Worm (Caenorhabditis elegans) whole organism, L4 larva: ENCODE results near the gene dpr-1.
A peak's percentile ranks its signal among the peaks of the same experiment; 100 is the strongest.

Experiments
- F10B5.3 ChIP-seq: sonication (generic microtip); optimal IDR thresholded peaks from 2 replicates; lab custom pipeline; 2016; ENCODE audit warnings: mild to moderate bottlenecking, missing genetic modification characterization, missing compliant biosample characterization
- F26F4.8 ChIP-seq: fragments of 200-800 bp; sonication (Bioruptor generic); conservative IDR thresholded peaks from 2 replicates; pipeline ENCODE4 v1.3.6; 2022; ENCODE audit warnings: missing genetic modification characterization, missing compliant biosample characterization
- F44E2.7 ChIP-seq: fragments of 200-800 bp; sonication (Bioruptor generic); IDR thresholded peaks from 2 replicates; pipeline ENCODE4 v2.1.2; 2022; ENCODE audit warnings: missing genetic modification characterization, missing compliant biosample characterization
- Y75B8A.6 ChIP-seq: fragments of 200-800 bp; sonication (Bioruptor generic); IDR thresholded peaks from 2 replicates; pipeline ENCODE4 v1.3.6; 2022; ENCODE audit warnings: missing genetic modification reagents, missing genetic modification characterization, missing compliant biosample characterization
- ZK546.5 ChIP-seq, 2 experiments: sonication (generic microtip); optimal IDR thresholded peaks; 2 replicates each; lab custom pipeline; 2017; ENCODE audit warnings: missing biosample characterization in 2 of 2, missing genetic modification characterization in 2 of 2
- aha-1 ChIP-seq: fragments of 150-350 bp; peaks from one replicate; lab custom pipeline; 2014; ENCODE audit warnings: missing biosample characterization, missing genetic modification characterization
- aly-2 ChIP-seq: sonication (generic microtip); optimal IDR thresholded peaks from 2 replicates; lab custom pipeline; 2018; ENCODE audit warnings: missing biosample characterization, missing genetic modification characterization
- ceh-20 ChIP-seq: fragments of 200-800 bp; sonication (Bioruptor generic); IDR thresholded peaks from 2 replicates; pipeline ENCODE4 v1.3.6; 2022; ENCODE audit warnings: missing genetic modification reagents, missing genetic modification characterization, missing compliant biosample characterization
- ceh-44 ChIP-seq: fragments of 200-800 bp; sonication (Bioruptor generic); IDR thresholded peaks from 2 replicates; pipeline ENCODE4 v1.3.6; 2022; ENCODE audit warnings: missing genetic modification reagents, missing genetic modification characterization, missing compliant biosample characterization
- daf-12 ChIP-seq: fragments of 150-350 bp; optimal IDR thresholded peaks from 2 replicates; lab custom pipeline; 2014; ENCODE audit warnings: missing biosample characterization, missing genetic modification reagents, missing genetic modification characterization
- daf-16 ChIP-seq, 3 experiments: sonication (generic microtip); optimal IDR thresholded peaks; 2 replicates each; lab custom pipeline; 2016 to 2017; ENCODE audit warnings: missing genetic modification characterization in 3 of 3, missing genetic modification reagents in 3 of 3, mild to moderate bottlenecking in 2 of 3, missing compliant biosample characterization in 2 of 3, missing biosample characterization in 1 of 3, moderate library complexity in 1 of 3
- daf-8 ChIP-seq: fragments of 200-800 bp; sonication (Bioruptor generic); IDR thresholded peaks from 2 replicates; pipeline ENCODE4 v1.3.6; 2022; ENCODE audit warnings: missing genetic modification characterization, missing compliant biosample characterization
- dmd-6 ChIP-seq: fragments of 200-800 bp; sonication (Bioruptor generic); IDR thresholded peaks from 2 replicates; pipeline ENCODE4 v1.3.6; 2022; ENCODE audit warnings: missing genetic modification reagents, missing genetic modification characterization, missing compliant biosample characterization
- dmd-9 ChIP-seq: fragments of 200-800 bp; sonication (Bioruptor generic); IDR thresholded peaks from 2 replicates; pipeline ENCODE4 v1.3.6; 2022; ENCODE audit warnings: missing genetic modification reagents, missing genetic modification characterization, missing compliant biosample characterization
- dve-1 ChIP-seq: sonication (generic microtip); optimal IDR thresholded peaks from 2 replicates; lab custom pipeline; 2017; ENCODE audit warnings: antibody characterized with exemption, mild to moderate bottlenecking, missing genetic modification characterization, missing compliant biosample characterization; ENCODE audit not compliant: insufficient read depth
- hif-1 ChIP-seq, 2 experiments: sonication (generic microtip); optimal IDR thresholded peaks; 2 replicates each; lab custom pipeline; 2016 to 2017; ENCODE audit warnings: missing compliant biosample characterization in 2 of 2, missing genetic modification characterization in 2 of 2, missing genetic modification reagents in 2 of 2, missing genotype in 2 of 2, mild to moderate bottlenecking in 1 of 2
- hlh-30 ChIP-seq: sonication (generic microtip); optimal IDR thresholded peaks from 2 replicates; lab custom pipeline; 2017; ENCODE audit warnings: antibody characterized with exemption, mild to moderate bottlenecking, missing genetic modification characterization, missing compliant biosample characterization; ENCODE audit not compliant: insufficient read depth
- lim-7 ChIP-seq: fragments of 200-800 bp; sonication (Bioruptor generic); IDR thresholded peaks from 2 replicates; pipeline ENCODE4 v1.3.6; 2022; ENCODE audit warnings: missing genetic modification characterization, missing compliant biosample characterization
- lin-1 ChIP-seq: fragments of 200-800 bp; sonication (Bioruptor generic); IDR thresholded peaks from 2 replicates; pipeline ENCODE4 v1.3.6; 2022; ENCODE audit warnings: missing genetic modification reagents, missing genetic modification characterization, missing compliant biosample characterization
- lsy-2 ChIP-seq, 2 experiments: fragments of 150-350 bp in 1 of 2; sonication (generic microtip) in 1 of 2; optimal IDR thresholded peaks; 2 replicates each; lab custom pipeline; 2014 to 2017; ENCODE audit warnings: missing biosample characterization in 2 of 2, missing genetic modification characterization in 2 of 2
- mdl-1 ChIP-seq, 2 experiments: fragments of 150-350 bp in 1 of 2; sonication (generic microtip) in 1 of 2; optimal IDR thresholded peaks; 2 replicates each; lab custom pipeline; 2014 to 2017; ENCODE audit warnings: missing biosample characterization in 2 of 2, missing genetic modification characterization in 2 of 2
- mes-2 ChIP-seq: sonication (generic microtip); optimal IDR thresholded peaks from 2 replicates; lab custom pipeline; 2016; ENCODE audit warnings: missing genotype, mild to moderate bottlenecking, missing genetic modification characterization, missing compliant biosample characterization; ENCODE audit not compliant: poor library complexity, severe bottlenecking
- mxl-3 ChIP-seq: fragments of 200-800 bp; sonication (Bioruptor generic); optimal IDR thresholded peaks from 2 replicates; lab custom pipeline; 2018; ENCODE audit warnings: mild to moderate bottlenecking, missing genetic modification characterization, missing compliant biosample characterization
- nhr-102 ChIP-seq: sonication (generic microtip); optimal IDR thresholded peaks from 2 replicates; lab custom pipeline; 2016; ENCODE audit warnings: mild to moderate bottlenecking, missing genetic modification characterization, moderate library complexity, missing compliant biosample characterization
- nhr-11 ChIP-seq: fragments of 150-350 bp; optimal IDR thresholded peaks from 2 replicates; lab custom pipeline; 2014; ENCODE audit warnings: missing biosample characterization, missing genetic modification characterization
- nhr-28 ChIP-seq: fragments of 150-350 bp; optimal IDR thresholded peaks from 2 replicates; lab custom pipeline; 2014; ENCODE audit warnings: missing biosample characterization, missing genetic modification characterization
- pha-4 ChIP-seq, 2 experiments: fragments of 150-350 bp in 1 of 2; fragments of 200-800 bp in 1 of 2; sonication (Bioruptor generic) in 1 of 2; IDR thresholded peaks in 1 of 2; optimal IDR thresholded peaks in 1 of 2; 2 replicates each; pipeline versions ENCODE4 v1.3.6 to Lab custom; 2014 to 2022; ENCODE audit warnings: missing genetic modification characterization in 2 of 2, missing genetic modification reagents in 2 of 2, missing biosample characterization in 1 of 2, missing compliant biosample characterization in 1 of 2
- saeg-2 ChIP-seq: fragments of 200-800 bp; sonication (Bioruptor generic); IDR thresholded peaks from 2 replicates; pipeline ENCODE4 v1.3.6; 2022; ENCODE audit warnings: missing genetic modification reagents, missing genetic modification characterization, missing compliant biosample characterization
- skn-1 ChIP-seq: fragments of 150-350 bp; optimal IDR thresholded peaks from 2 replicates; lab custom pipeline; 2014; ENCODE audit warnings: missing biosample characterization, missing genetic modification characterization
- snpc-4 ChIP-seq: fragments of 150-350 bp; optimal IDR thresholded peaks from 2 replicates; lab custom pipeline; 2014; ENCODE audit warnings: missing biosample characterization, missing genetic modification characterization
- spr-3 ChIP-seq: fragments of 200-800 bp; sonication (Bioruptor generic); optimal IDR thresholded peaks from 2 replicates; lab custom pipeline; 2018; ENCODE audit warnings: mild to moderate bottlenecking, missing genetic modification characterization, missing compliant biosample characterization
- tag-97 ChIP-seq: fragments of 200-800 bp; sonication (Bioruptor generic); IDR thresholded peaks from 2 replicates; pipeline ENCODE4 v1.3.6; 2022; ENCODE audit warnings: missing genetic modification characterization, missing compliant biosample characterization
- tra-1 ChIP-seq: fragments of 200-800 bp; sonication (Bioruptor generic); IDR thresholded peaks from 2 replicates; pipeline ENCODE4 v1.3.6; 2022; ENCODE audit warnings: missing genetic modification reagents, missing genetic modification characterization, missing compliant biosample characterization
- unc-130 ChIP-seq: sonication (generic microtip); optimal IDR thresholded peaks from 2 replicates; lab custom pipeline; 2016; ENCODE audit warnings: missing genetic modification reagents, missing genetic modification characterization, missing compliant biosample characterization
- unc-62 ChIP-seq, 3 experiments: fragments of 150-350 bp in 1 of 3; sonication (generic microtip); optimal IDR thresholded peaks in 2 of 3; peaks in 1 of 3; 1 replicate in 1 of 3; 2 replicates in 2 of 3; lab custom pipeline; 2014 to 2017; ENCODE audit warnings: missing biosample characterization in 3 of 3, missing genetic modification characterization in 3 of 3, missing genetic modification reagents in 3 of 3, missing genotype in 1 of 3
- vab-7 ChIP-seq: fragments of 200-800 bp; sonication (Bioruptor generic); IDR thresholded peaks from 2 replicates; pipeline ENCODE4 v1.3.6; 2022; ENCODE audit warnings: missing genetic modification reagents, missing genetic modification characterization, missing compliant biosample characterization

Gene dpr-1

ce11 chrV:13935423-13935822 lies 6.6 kb downstream of the dpr-1 start:
- TF ChIP-seq ceh-20 (GFP tag; lab: Robert Waterston, UW) (no peak), nhr-102 (tag; lab: Kevin White, UChicago) (no peak), Y75B8A.6 (GFP tag; lab: Robert Waterston, UW) (no peak), F26F4.8 (GFP tag; lab: Robert Waterston, UW) (no peak), spr-3 (GFP tag; lab: Kevin White, UChicago) (no peak), mxl-3 (GFP tag; lab: Kevin White, UChicago) (no peak), dmd-6 (GFP tag; lab: Robert Waterston, UW) (no peak), dve-1 (tag; lab: Kevin White, UChicago) (no peak), mdl-1 (tag; optimal IDR thresholded peaks at IDR 0.05; lab: Kevin White, UChicago) (no peak), lsy-2 (tag; optimal IDR thresholded peaks at IDR 0.05; lab: Kevin White, UChicago) (no peak), vab-7 (GFP tag; lab: Robert Waterston, UW) (no peak), daf-16 (GFP tag; optimal IDR thresholded peaks at IDR 0.05; lab: Kevin White, UChicago) (no peak), daf-16 (tag; optimal IDR thresholded peaks at IDR 0.05; lab: Kevin White, UChicago) (no peak), ceh-44 (GFP tag; lab: Robert Waterston, UW) (no peak)

- TF ChIP-seq hlh-30 (tag; lab: Kevin White, UChicago): peak; percentile 7
- peak; percentile 19 for TF ChIP-seq nhr-28 (tag; lab: Kevin White, UChicago)
- TF ChIP-seq ZK546.5 (tag; optimal IDR thresholded peaks at IDR 0.05; lab: Kevin White, UChicago): no peak
Measured at ce11 chrV:13934545-13934944, 7.4 kb downstream of the dpr-1 start, which contains the start of gene R10D12.1. TSS of gene R10D12.1 (minus strand) at chrV:13934645.

DNA sequence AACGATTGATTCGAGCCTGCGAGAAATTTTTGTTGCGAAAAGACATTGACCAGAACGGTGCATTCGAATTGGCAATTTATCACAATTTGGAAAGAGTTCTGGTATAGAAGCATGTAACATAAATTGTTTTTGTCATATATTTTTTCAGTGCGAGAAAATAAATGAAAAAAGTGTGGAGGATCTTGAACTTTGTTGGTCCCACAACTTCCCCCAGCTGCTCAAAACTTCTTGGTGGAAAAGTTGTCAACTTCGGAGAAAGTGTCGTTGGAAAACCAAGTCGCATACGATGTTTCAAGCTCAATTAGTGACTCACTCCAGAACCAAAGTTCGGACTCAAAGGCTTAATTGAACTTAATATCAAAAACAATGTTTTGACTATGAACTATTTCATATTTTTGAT lies 10.0 kb downstream of the dpr-1 start:
- TF ChIP-seq dmd-9 (GFP tag; lab: Robert Waterston, UW): no peak
- no peak for TF ChIP-seq daf-8
- no peak for TF ChIP-seq lin-1 (GFP tag; lab: Robert Waterston, UW)
- peak in 1 of 2 experiments; percentile 34 for TF ChIP-seq unc-62 (GFP tag; optimal IDR thresholded peaks at IDR 0.05 in 1 of 2; lab: Kevin White, UChicago)
- TF ChIP-seq unc-62 (tag; optimal IDR thresholded peaks at IDR 0.05; lab: Kevin White, UChicago): no peak
- TF ChIP-seq snpc-4: no peak
- TF ChIP-seq aha-1 (tag; lab: Kevin White, UChicago): peak; percentile 94
- no peak for TF ChIP-seq F44E2.7 (GFP tag; lab: Robert Waterston, UW)
- TF ChIP-seq tra-1 (GFP tag; lab: Robert Waterston, UW): no peak
- no peak for TF ChIP-seq nhr-102 (tag; lab: Kevin White, UChicago)
- no peak for TF ChIP-seq hif-1 (tag; optimal IDR thresholded peaks at IDR 0.05; lab: Kevin White, UChicago)
- TF ChIP-seq daf-12 (tag; lab: Kevin White, UChicago): no peak
- no peak for TF ChIP-seq tag-97
- TF ChIP-seq lsy-2 (tag; optimal IDR thresholded peaks at IDR 0.05; lab: Kevin White, UChicago): no peak
- no peak for TF ChIP-seq lim-7
- no peak for TF ChIP-seq nhr-11 (tag; lab: Kevin White, UChicago)

- TF ChIP-seq aha-1 (tag; lab: Kevin White, UChicago) (peak; percentile 18), aly-2 (tag; lab: Kevin White, UChicago) (no peak), saeg-2 (GFP tag; lab: Robert Waterston, UW) (no peak), F10B5.3 (tag; lab: Kevin White, UChicago) (no peak)
Measured at ce11 chrV:13931225-13931624, 10.8 kb downstream of the dpr-1 start, which contains the start of gene C06B3.16. TSS of gene C06B3.16 (plus strand) at chrV:13931525.

DNA sequence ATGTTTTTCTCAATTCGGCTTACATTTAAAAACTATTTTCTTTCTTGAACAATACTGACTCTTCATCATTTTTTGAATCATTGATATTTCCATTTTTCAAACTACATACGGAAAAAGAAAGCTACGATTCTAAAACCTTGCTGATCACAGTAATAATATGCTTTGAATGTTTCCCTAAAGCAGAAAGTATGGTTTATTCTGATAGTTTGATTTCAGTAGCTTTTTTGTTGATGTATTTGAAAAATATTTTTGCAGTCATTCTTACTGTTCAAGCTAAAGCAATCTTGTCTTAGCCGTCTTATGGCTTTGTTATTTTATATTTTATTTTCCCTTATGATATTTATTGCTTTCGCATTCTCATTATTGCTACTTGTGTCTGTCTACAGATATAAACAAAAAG lies 12.5 kb downstream of the dpr-1 start, which contains the start of gene srxa-13:
Gene srxa-13 (plus strand): TSS at position 301 of the 400 bp plus-strand sequence.
- no peak for TF ChIP-seq unc-130 (GFP tag; lab: Kevin White, UChicago)
- no peak for TF ChIP-seq daf-12 (tag; lab: Kevin White, UChicago)
- no peak for TF ChIP-seq dve-1 (tag; lab: Kevin White, UChicago)
- TF ChIP-seq pha-4 (GFP tag; IDR thresholded peaks at IDR 0.05; lab: Robert Waterston, UW): no peak
- no peak for TF ChIP-seq pha-4 (tag; optimal IDR thresholded peaks at IDR 0.05; lab: Kevin White, UChicago)
- TF ChIP-seq dmd-6 (GFP tag; lab: Robert Waterston, UW): no peak
- TF ChIP-seq skn-1 (tag; lab: Kevin White, UChicago): no peak
- no peak for TF ChIP-seq mes-2 (tag; lab: Kevin White, UChicago)
- TF ChIP-seq, all 104 proteins: peak for 0
